Worm (Caenorhabditis elegans): ENCODE measurements around the gene srd-15.

ce11 chrV:5928006-5928405 lies 21.9 kb upstream of the srd-15 start:
- TF ChIP-seq fkh-10 (GFP tag; optimal IDR thresholded peaks at IDR 0.05) (no peak), pax-1 (tag; optimal IDR thresholded peaks at IDR 0.05) (no peak), tbx-2 (tag; optimal IDR thresholded peaks at IDR 0.05) (no peak), pros-1 (tag; optimal IDR thresholded peaks at IDR 0.05) (no peak), ama-1 (optimal IDR thresholded peaks at IDR 0.05) (no peak), sox-4 (tag; optimal IDR thresholded peaks at IDR 0.05) (no peak), pag-3 (tag; optimal IDR thresholded peaks at IDR 0.05; ENCODE audit: borderline replicate concordance) (no peak), hlh-6 (tag; optimal IDR thresholded peaks at IDR 0.05) (no peak), ceh-19 (GFP tag; optimal IDR thresholded peaks at IDR 0.05) (no peak), nfya-1 (tag; optimal IDR thresholded peaks at IDR 0.05) (no peak), ceh-2 (tag; optimal IDR thresholded peaks at IDR 0.05) (no peak)

All from whole organism, late embryonic.